Fruit fly (Drosophila melanogaster) whole organism, embryonic: ENCODE data around the gene mgr.
A peak's percentile ranks its signal among the peaks of the same experiment; 100 is the strongest.

Source experiments
- Asciz ChIP-seq: fragments of 200-800 bp; sonication (Bioruptor generic); optimal IDR thresholded peaks from 2 replicates; lab custom pipeline; 2017; ENCODE audit warnings: missing biosample characterization, mild to moderate bottlenecking, missing genetic modification characterization, missing genetic modification reagents
- Atf6 ChIP-seq: fragments of 200-800 bp; sonication (Bioruptor generic); IDR thresholded peaks from 2 replicates; pipeline ENCODE4 v1.3.6; 2022; ENCODE audit warnings: missing biosample characterization, missing genetic modification characterization
- CG1024 ChIP-seq: fragments of 200-800 bp; sonication (Bioruptor generic); IDR thresholded peaks from 2 replicates; pipeline ENCODE4 v1.3.6; 2022; ENCODE audit warnings: missing biosample characterization, missing genetic modification characterization
- CG10462 ChIP-seq: fragments of 200-800 bp; sonication (Bioruptor generic); optimal IDR thresholded peaks from 2 replicates; lab custom pipeline; 2016; ENCODE audit warnings: missing biosample characterization, missing genetic modification characterization
- CG11695 ChIP-seq: fragments of 200-800 bp; sonication (Bioruptor generic); IDR thresholded peaks from 3 replicates; pipeline ENCODE4 v1.3.6; 2022; ENCODE audit warnings: missing biosample characterization, missing genetic modification characterization
- CG1233 ChIP-seq: fragments of 200-800 bp; sonication (Bioruptor generic); optimal IDR thresholded peaks from 4 replicates; lab custom pipeline; 2018; ENCODE audit warnings: missing biosample characterization, mild to moderate bottlenecking, missing genetic modification characterization
- CG13424 ChIP-seq: fragments of 200-800 bp; sonication (Bioruptor generic); optimal IDR thresholded peaks from 2 replicates; lab custom pipeline; 2019; ENCODE audit warnings: missing biosample characterization, mild to moderate bottlenecking, missing genetic modification characterization, moderate library complexity
- CG14441 ChIP-seq: fragments of 200-800 bp; sonication (Bioruptor generic); IDR thresholded peaks from 2 replicates; pipeline ENCODE4 v1.3.6; 2022; ENCODE audit warnings: missing biosample characterization, missing genetic modification characterization
- CG1603 ChIP-seq: fragments of 200-800 bp; sonication (Bioruptor generic); optimal IDR thresholded peaks from 2 replicates; lab custom pipeline; 2019; ENCODE audit warnings: missing biosample characterization, mild to moderate bottlenecking, missing genetic modification characterization, moderate library complexity
- CG17568 ChIP-seq: fragments of 200-800 bp; sonication (Bioruptor generic); optimal IDR thresholded peaks from 2 replicates; lab custom pipeline; 2018; ENCODE audit warnings: missing biosample characterization, mild to moderate bottlenecking, missing genetic modification characterization, moderate library complexity
- CG18599 ChIP-seq: fragments of 200-800 bp; sonication (Bioruptor generic); optimal IDR thresholded peaks from 3 replicates; lab custom pipeline; 2017; ENCODE audit warnings: missing biosample characterization, missing genetic modification characterization, mild to moderate bottlenecking, moderate library complexity, missing genetic modification reagents
- CG18764 ChIP-seq: fragments of 200-800 bp; sonication (Bioruptor generic); optimal IDR thresholded peaks from 3 replicates; lab custom pipeline; 2016; ENCODE audit warnings: missing biosample characterization, missing genetic modification characterization
- CG30020 ChIP-seq: fragments of 200-800 bp; optimal IDR thresholded peaks from 2 replicates; lab custom pipeline; 2019; ENCODE audit warnings: missing biosample characterization, mild to moderate bottlenecking, missing genetic modification characterization, moderate library complexity
- CG31224 ChIP-seq: fragments of 200-800 bp; sonication (Bioruptor generic); IDR thresholded peaks from 2 replicates; pipeline ENCODE4 v1.3.6; 2022; ENCODE audit warnings: missing biosample characterization, missing genetic modification characterization
- CG31441 ChIP-seq: fragments of 200-800 bp; sonication (Bioruptor generic); IDR thresholded peaks from 2 replicates; pipeline ENCODE4 v1.3.6; 2022; ENCODE audit warnings: missing biosample characterization, missing genetic modification characterization
- CG32532 ChIP-seq: fragments of 200-800 bp; sonication (Bioruptor generic); IDR thresholded peaks from 2 replicates; pipeline ENCODE4 v1.3.6; 2022; ENCODE audit warnings: missing biosample characterization, missing genetic modification characterization
- CG4820 ChIP-seq: fragments of 200-800 bp; sonication (Bioruptor generic); optimal IDR thresholded peaks from 3 replicates; lab custom pipeline; 2016; ENCODE audit warnings: missing biosample characterization, missing genetic modification characterization
- CG6854 ChIP-seq: fragments of 200-800 bp; sonication (Bioruptor generic); optimal IDR thresholded peaks from 3 replicates; lab custom pipeline; 2017; ENCODE audit warnings: missing biosample characterization, mild to moderate bottlenecking, missing genetic modification characterization
- CG7372 ChIP-seq: fragments of 200-800 bp; sonication (Bioruptor generic); IDR thresholded peaks from 2 replicates; pipeline ENCODE4 v1.3.6; 2022; ENCODE audit warnings: missing biosample characterization, missing genetic modification characterization
- CG7928 ChIP-seq: fragments of 200-800 bp; sonication (Bioruptor generic); optimal IDR thresholded peaks from 2 replicates; lab custom pipeline; 2017; ENCODE audit warnings: missing biosample characterization, mild to moderate bottlenecking, missing genetic modification characterization
- CG8359 ChIP-seq: fragments of 200-800 bp; sonication (Bioruptor generic); optimal IDR thresholded peaks from 2 replicates; lab custom pipeline; 2017; ENCODE audit warnings: missing biosample characterization, mild to moderate bottlenecking, missing genetic modification characterization, borderline replicate concordance
- CG8924 ChIP-seq: fragments of 200-800 bp; optimal IDR thresholded peaks from 3 replicates; lab custom pipeline; 2019; ENCODE audit warnings: missing biosample characterization, mild to moderate bottlenecking, missing genetic modification characterization, moderate library complexity
- CG9817 ChIP-seq: fragments of 200-800 bp; sonication (Bioruptor generic); optimal IDR thresholded peaks from 2 replicates; lab custom pipeline; 2018; ENCODE audit warnings: missing biosample characterization, mild to moderate bottlenecking, missing genetic modification characterization, moderate library complexity
- CkIIα-i1 ChIP-seq: fragments of 200-800 bp; sonication (Bioruptor generic); IDR thresholded peaks from 2 replicates; pipeline ENCODE4 v1.3.6; 2022; ENCODE audit warnings: missing biosample characterization, missing genetic modification characterization
- CoRest ChIP-seq: fragments of 200-800 bp; sonication (Bioruptor generic); optimal IDR thresholded peaks from 3 replicates; lab custom pipeline; 2018; ENCODE audit warnings: missing biosample characterization, mild to moderate bottlenecking, missing genetic modification characterization, moderate library complexity
- E2f1 ChIP-seq: fragments of 200-800 bp; sonication (Bioruptor generic); IDR thresholded peaks from 2 replicates; pipeline ENCODE4 v1.3.6; 2022; ENCODE audit warnings: missing biosample characterization, missing genetic modification characterization
- E2f2 ChIP-seq: fragments of 200-800 bp; sonication (Bioruptor generic); IDR thresholded peaks from 2 replicates; pipeline ENCODE4 v1.3.6; 2022; ENCODE audit warnings: missing biosample characterization, missing genetic modification characterization
- GATAe ChIP-seq: fragments of 200-800 bp; sonication (Bioruptor generic); conservative IDR thresholded peaks from 2 replicates; pipeline ENCODE4 v1.3.6; 2022; ENCODE audit warnings: missing biosample characterization, missing genetic modification characterization
- HLH3B ChIP-seq: fragments of 200-800 bp; sonication (Bioruptor generic); IDR thresholded peaks from 2 replicates; pipeline ENCODE4 v1.3.6; 2022; ENCODE audit warnings: missing biosample characterization, missing genetic modification characterization
- Hey ChIP-seq: fragments of 200-800 bp; sonication (Bioruptor generic); optimal IDR thresholded peaks from 3 replicates; lab custom pipeline; 2018; ENCODE audit warnings: missing biosample characterization, mild to moderate bottlenecking, missing genetic modification characterization
- NC2β ChIP-seq: fragments of 200-800 bp; sonication (Bioruptor generic); optimal IDR thresholded peaks from 2 replicates; lab custom pipeline; 2016; ENCODE audit warnings: missing biosample characterization, missing genetic modification characterization
- Nf-YC ChIP-seq: fragments of 200-800 bp; optimal IDR thresholded peaks from 3 replicates; lab custom pipeline; 2019; ENCODE audit warnings: missing biosample characterization, mild to moderate bottlenecking, missing genetic modification characterization, moderate library complexity
- Poxn ChIP-seq: fragments of 200-800 bp; sonication (Bioruptor generic); IDR thresholded peaks from 2 replicates; pipeline ENCODE4 v1.3.6; 2022; ENCODE audit warnings: missing biosample characterization, missing genetic modification characterization
- bsh ChIP-seq, 2 experiments: fragments of 200-800 bp; sonication (Bioruptor generic); optimal IDR thresholded peaks; 2 replicates each; lab custom pipeline; 2017 to 2018; ENCODE audit warnings: mild to moderate bottlenecking in 2 of 2, missing biosample characterization in 2 of 2, missing genetic modification characterization in 2 of 2, moderate library complexity in 1 of 2
- cas ChIP-seq: fragments of 200-800 bp; sonication (Bioruptor generic); IDR thresholded peaks from 2 replicates; pipeline ENCODE4 v1.3.6; 2022; ENCODE audit warnings: missing biosample characterization, missing genetic modification characterization
- caup ChIP-seq: fragments of 200-800 bp; sonication (Bioruptor generic); optimal IDR thresholded peaks from 3 replicates; lab custom pipeline; 2017; ENCODE audit warnings: missing biosample characterization, mild to moderate bottlenecking, missing genetic modification characterization, moderate library complexity; ENCODE audit not compliant: severe bottlenecking
- danr ChIP-seq: fragments of 200-800 bp; sonication (Bioruptor generic); IDR thresholded peaks from 2 replicates; pipeline ENCODE4 v1.3.6; 2022; ENCODE audit warnings: missing biosample characterization, missing genetic modification characterization
- dm ChIP-seq: fragments of 200-800 bp; sonication (Bioruptor generic); optimal IDR thresholded peaks from 3 replicates; lab custom pipeline; 2016; ENCODE audit warnings: missing biosample characterization, missing genetic modification characterization
- dpn ChIP-seq, 2 experiments: fragments of 200-800 bp; sonication (Bioruptor generic); optimal IDR thresholded peaks; 3 replicates each; lab custom pipeline; 2016; ENCODE audit warnings: missing biosample characterization in 2 of 2, missing genetic modification characterization in 2 of 2
- esg ChIP-seq: fragments of 200-800 bp; sonication (Bioruptor generic); conservative IDR thresholded peaks from 2 replicates; pipeline ENCODE4 v1.3.6; 2022; ENCODE audit warnings: missing biosample characterization, missing genetic modification characterization
- gcm ChIP-seq: fragments of 200-800 bp; sonication (Bioruptor generic); optimal IDR thresholded peaks from 2 replicates; lab custom pipeline; 2019; ENCODE audit warnings: missing biosample characterization, mild to moderate bottlenecking, missing genetic modification characterization, moderate library complexity
- lmd ChIP-seq: fragments of 200-800 bp; sonication (Bioruptor generic); IDR thresholded peaks from 2 replicates; pipeline ENCODE4 v1.3.6; 2022; ENCODE audit warnings: missing biosample characterization, missing genetic modification characterization
- peb ChIP-seq: fragments of 200-800 bp; sonication (Bioruptor generic); IDR thresholded peaks from 2 replicates; pipeline ENCODE4 v1.3.6; 2022; ENCODE audit warnings: missing biosample characterization, missing genetic modification characterization
- pho ChIP-seq: fragments of 200-800 bp; sonication (Bioruptor generic); optimal IDR thresholded peaks from 2 replicates; lab custom pipeline; 2016; ENCODE audit warnings: missing biosample characterization, missing genetic modification characterization
- repo ChIP-seq: fragments of 200-800 bp; sonication (Bioruptor generic); optimal IDR thresholded peaks from 2 replicates; lab custom pipeline; 2016; ENCODE audit warnings: missing biosample characterization, missing genetic modification characterization
- sisA ChIP-seq: fragments of 200-800 bp; sonication (Bioruptor generic); IDR thresholded peaks from 2 replicates; pipeline ENCODE4 v1.3.6; 2022; ENCODE audit warnings: missing biosample characterization, missing genetic modification characterization
- slbo ChIP-seq: fragments of 200-800 bp; sonication (Bioruptor generic); IDR thresholded peaks from 2 replicates; pipeline ENCODE4 v1.3.6; 2022; ENCODE audit warnings: missing biosample characterization, missing genetic modification characterization
- slp2 ChIP-seq: fragments of 200-800 bp; sonication (Bioruptor generic); optimal IDR thresholded peaks from 2 replicates; lab custom pipeline; 2016; ENCODE audit warnings: missing biosample characterization, missing genetic modification characterization
- so ChIP-seq: fragments of 200-800 bp; sonication (Bioruptor generic); IDR thresholded peaks from 3 replicates; pipeline ENCODE4 v1.3.6; 2022; ENCODE audit warnings: missing biosample characterization, missing genetic modification characterization
- stwl ChIP-seq: fragments of 200-800 bp; sonication (Bioruptor generic); optimal IDR thresholded peaks from 3 replicates; lab custom pipeline; 2018; ENCODE audit warnings: missing biosample characterization, mild to moderate bottlenecking, missing genetic modification characterization, moderate library complexity

The mgr gene

dm6 chr3R:11454210-11454904 lies 44.7 kb upstream of the mgr start (continued):
- TF ChIP-seq pho (GFP tag; lab: Kevin White, UChicago) (peak; percentile 70), dpn (GFP tag; optimal IDR thresholded peaks at IDR 0.05; lab: Kevin White, UChicago) (peak; percentile 49 to 70), dm (GFP tag; lab: Kevin White, UChicago) (no peak), CG4820 (GFP tag; lab: Kevin White, UChicago) (peak; percentile 0), sisA (0 out of 2 replicates have a peak, but pooled peaks have one; percentile 29), CG18599 (GFP tag; lab: Kevin White, UChicago) (peak; percentile 50), caup (peak; percentile 66), Atf6 (GFP tag; lab: Robert Waterston, UW) (peak; percentile 63; the same call in 1 of the 2 replicates), CG32532 (GFP tag; lab: Robert Waterston, UW) (peak; percentile 76), bsh (GFP tag; optimal IDR thresholded peaks at IDR 0.05; lab: Kevin White, UChicago) (no peak), CG30020 (tag; lab: Kevin White, UChicago) (no peak), CG9817 (tag; lab: Kevin White, UChicago) (peak; percentile 79), CoRest (tag; lab: Kevin White, UChicago) (peak; percentile 80), CG1233 (GFP tag; lab: Kevin White, UChicago) (peak; percentile 41), CG6854 (GFP tag; lab: Kevin White, UChicago) (peak; percentile 13), lmd (GFP tag; lab: Robert Waterston, UW) (peak; percentile 75), CG14441 (peak; percentile 71), CG7928 (peak; percentile 5), CG1024 (GFP tag; lab: Robert Waterston, UW) (no peak), CG7372 (GFP tag; lab: Robert Waterston, UW) (peak; percentile 64), CG11695 (GFP tag; lab: Robert Waterston, UW) (peak; percentile 51; the same call in 1 of the 3 replicates), NC2β (GFP tag; lab: Kevin White, UChicago) (no peak), CG10462 (GFP tag; lab: Kevin White, UChicago) (peak; percentile 6), repo (GFP tag; lab: Kevin White, UChicago) (no peak), Nf-YC (tag; lab: Kevin White, UChicago) (peak; percentile 8), esg (GFP tag; lab: Robert Waterston, UW) (peak; percentile 52), Hey (tag; lab: Kevin White, UChicago) (no peak), danr (GFP tag; lab: Robert Waterston, UW) (peak; percentile 64; the same call in 1 of the 2 replicates), CG18764 (GFP tag; lab: Kevin White, UChicago) (peak; percentile 18), so (GFP tag; lab: Robert Waterston, UW) (no peak), E2f1 (peak; percentile 47; the same call in 1 of the 2 replicates), peb (GFP tag; lab: Robert Waterston, UW) (no peak), CG1603 (tag; lab: Kevin White, UChicago) (no peak), CG31224 (GFP tag; lab: Robert Waterston, UW) (peak; percentile 38; the same call in 1 of the 2 replicates), HLH3B (peak; percentile 30; the same call in 1 of the 2 replicates), CG8359 (GFP tag; lab: Kevin White, UChicago) (no peak), slbo (GFP tag; lab: Robert Waterston, UW) (peak; percentile 74), CG8924 (tag; lab: Kevin White, UChicago) (peak; percentile 46), CG13424 (tag; lab: Kevin White, UChicago) (peak; percentile 73), CkIIα-i1 (GFP tag; lab: Robert Waterston, UW) (no peak), stwl (tag; lab: Kevin White, UChicago) (no peak), GATAe (GFP tag; lab: Robert Waterston, UW) (no peak; the same call in 1 of the 2 replicates), cas (GFP tag; lab: Robert Waterston, UW) (no peak), E2f2 (GFP tag; lab: Robert Waterston, UW) (peak; percentile 33), Poxn (peak; percentile 30; the same call in 1 of the 2 replicates), slp2 (GFP tag; lab: Kevin White, UChicago) (peak; percentile 34), CG31441 (GFP tag; lab: Robert Waterston, UW) (peak; percentile 40; the same call in 1 of the 2 replicates), Asciz (GFP tag; lab: Kevin White, UChicago) (peak; percentile 23), CG17568 (GFP tag; lab: Kevin White, UChicago) (no peak), gcm (GFP tag; lab: Kevin White, UChicago) (no peak)
